Worm (Caenorhabditis elegans) whole organism, mixed stage, embryonic: ENCODE measurements around the gene catp-8.

Experiments used
- nhr-237 ChIP-seq: fragments of 150-350 bp; optimal IDR thresholded peaks from 2 replicates; lab custom pipeline; 2014; ENCODE audit warnings: missing biosample characterization, missing genetic modification characterization
- nhr-28 ChIP-seq: fragments of 150-350 bp; optimal IDR thresholded peaks from 2 replicates; lab custom pipeline; 2014; ENCODE audit warnings: missing biosample characterization, missing genetic modification characterization
- pha-4 ChIP-seq: fragments of 150-350 bp; optimal IDR thresholded peaks from 2 replicates; lab custom pipeline; 2018; ENCODE audit warnings: missing biosample characterization, missing genetic modification reagents, missing genetic modification characterization
- unc-39 ChIP-seq: fragments of 150-350 bp; optimal IDR thresholded peaks from 2 replicates; lab custom pipeline; 2014; ENCODE audit warnings: missing biosample characterization, missing genetic modification characterization
- ztf-11 ChIP-seq: fragments of 150-350 bp; optimal IDR thresholded peaks from 2 replicates; lab custom pipeline; 2014; ENCODE audit warnings: missing biosample characterization, missing genetic modification characterization

ce11 chrIV:11458700-11459263, 20.3 kb downstream of the catp-8 start:
- TF ChIP-seq ztf-11 (tag; lab: Kevin White, UChicago) (no peak), unc-39 (tag; lab: Kevin White, UChicago) (no peak), nhr-237 (tag; lab: Kevin White, UChicago) (no peak), pha-4 (tag; lab: Kevin White, UChicago) (no peak), nhr-28 (tag; lab: Kevin White, UChicago) (no peak)
